Fruit fly (Drosophila melanogaster) ovary, adult (tissue): ENCODE measurements around the gene comt.

Experiments
- CG17801 ChIP-seq: fragments of 200-800 bp; optimal IDR thresholded peaks from 2 replicates; lab custom pipeline; 2019; ENCODE audit warnings: missing biosample characterization, mild to moderate bottlenecking, missing genetic modification characterization, moderate library complexity; ENCODE audit not compliant: partially characterized antibody

Gene comt

DNA sequence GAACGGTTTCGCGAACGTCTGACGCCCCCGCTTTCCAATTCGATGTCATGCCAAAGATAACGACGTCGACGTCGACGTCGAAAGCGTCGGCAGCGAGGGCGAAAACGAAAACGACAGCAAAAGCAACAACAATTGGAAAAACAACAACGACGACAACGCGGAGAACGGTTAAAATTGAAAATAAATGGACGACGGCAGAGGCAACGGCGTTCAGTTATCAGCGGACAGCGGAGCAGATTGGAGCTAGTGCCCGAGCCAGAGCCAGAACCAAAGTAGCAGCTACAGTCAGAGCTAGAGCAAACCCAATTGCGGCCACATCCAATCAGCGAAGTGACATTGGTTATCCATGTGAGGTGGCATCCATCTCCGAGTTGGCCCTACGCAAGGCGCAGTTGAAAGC, 46.5 kb downstream of the comt start:
- TF ChIP-seq CG17801 (GFP tag; lab: Kevin White, UChicago), result peak; percentile 51

DNA sequence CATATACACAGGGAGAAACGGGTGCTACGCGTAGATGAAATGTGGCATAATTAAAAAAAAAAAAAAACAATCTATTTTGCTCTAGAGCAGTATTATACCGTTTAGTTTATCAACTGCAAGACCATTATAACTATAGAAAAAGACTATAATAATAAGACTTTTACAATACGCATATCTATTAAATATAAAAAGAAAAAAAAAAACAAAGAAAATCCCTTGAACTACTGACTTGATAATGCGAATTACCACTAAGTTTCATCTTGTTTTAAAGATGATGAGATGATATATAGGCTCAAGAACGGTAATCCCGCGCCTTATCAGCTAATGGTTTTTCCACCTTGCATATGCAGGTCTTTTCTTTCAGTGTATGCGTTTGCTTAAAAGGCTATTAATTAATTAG, 48.4 kb downstream of the comt start:
- TF ChIP-seq CG17801 (GFP tag; lab: Kevin White, UChicago), result no peak

DNA sequence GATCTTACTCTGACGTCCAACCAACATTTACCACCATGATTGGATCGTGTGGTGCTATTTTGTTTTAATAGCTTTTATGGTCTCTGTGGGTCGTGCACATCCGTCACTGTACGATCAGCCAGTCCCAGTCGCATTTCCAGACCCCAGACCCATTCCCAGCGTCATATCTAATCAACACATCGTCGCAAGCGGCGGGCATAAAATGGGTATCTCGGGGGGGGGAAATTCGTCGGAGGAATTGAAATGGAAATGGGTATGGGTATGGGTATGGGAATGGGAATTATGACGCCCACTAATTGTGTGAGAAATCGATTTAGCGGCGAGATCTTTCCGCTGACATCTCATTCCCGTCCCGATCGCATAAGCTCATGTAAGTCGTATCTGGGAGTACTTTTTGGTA, 51.9 kb downstream of the comt start:
- no peak for TF ChIP-seq CG17801 (GFP tag; lab: Kevin White, UChicago)
